Worm (Caenorhabditis elegans) whole organism, L2 larva: ENCODE results near the gene daf-9.

Source experiments
- aly-2 ChIP-seq: fragments of 150-350 bp; optimal IDR thresholded peaks from 2 replicates; lab custom pipeline; 2014; ENCODE audit warnings: missing biosample characterization, missing genetic modification characterization
- ama-1 ChIP-seq: fragments of 150-350 bp; optimal IDR thresholded peaks from 2 replicates; lab custom pipeline; 2018; ENCODE audit warnings: inconsistent platforms
- ceh-82 ChIP-seq: fragments of 150-350 bp; optimal IDR thresholded peaks from 2 replicates; lab custom pipeline; 2014; ENCODE audit warnings: missing biosample characterization, missing genetic modification characterization
- egl-27 ChIP-seq: sonication (generic microtip); optimal IDR thresholded peaks from 3 replicates; lab custom pipeline; 2017; ENCODE audit warnings: missing biosample characterization, missing genetic modification reagents, missing genetic modification characterization
- lin-13 ChIP-seq: fragments of 150-350 bp; optimal IDR thresholded peaks from 2 replicates; lab custom pipeline; 2014; ENCODE audit warnings: missing biosample characterization, missing genetic modification reagents, missing genetic modification characterization
- nhr-12 ChIP-seq: fragments of 150-350 bp; optimal IDR thresholded peaks from 2 replicates; lab custom pipeline; 2014; ENCODE audit warnings: missing biosample characterization, missing genetic modification characterization
- peb-1 ChIP-seq: fragments of 150-350 bp; optimal IDR thresholded peaks from 2 replicates; lab custom pipeline; 2014; ENCODE audit warnings: missing biosample characterization, missing genetic modification characterization
- skn-1 ChIP-seq: sonication (generic microtip); optimal IDR thresholded peaks from 2 replicates; lab custom pipeline; 2017; ENCODE audit warnings: missing biosample characterization, missing genetic modification characterization
- unc-62 ChIP-seq: fragments of 150-350 bp; optimal IDR thresholded peaks from 2 replicates; lab custom pipeline; 2014; ENCODE audit warnings: missing biosample characterization, missing genetic modification reagents, missing genetic modification characterization

DNA sequence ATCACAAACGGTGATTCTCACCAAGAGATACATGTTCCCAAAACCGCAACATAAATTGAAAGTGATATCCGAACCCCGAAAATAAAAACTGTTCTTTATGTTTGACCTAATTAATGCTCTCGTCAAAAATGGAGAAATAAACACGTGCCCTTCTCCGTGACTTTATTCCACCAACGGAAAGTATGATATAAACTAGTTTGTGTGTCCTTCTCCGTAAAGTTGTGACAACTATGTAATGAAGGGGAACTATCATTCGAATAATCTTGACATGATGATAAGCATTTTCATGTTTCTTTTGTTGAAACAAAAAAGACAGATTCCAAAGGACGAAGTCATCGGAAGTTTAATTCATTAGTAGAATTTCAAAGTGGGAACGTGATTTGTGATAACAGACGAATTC lies 4.8 kb downstream of the daf-9 start:
- TF ChIP-seq aly-2 (tag; lab: Kevin White, UChicago) (no peak), ama-1 (no peak), nhr-12 (no peak), lin-13 (GFP tag; lab: Kevin White, UChicago) (no peak), skn-1 (tag; lab: Kevin White, UChicago) (no peak), egl-27 (tag; lab: Kevin White, UChicago) (peak; percentile 18), unc-62 (GFP tag; lab: Kevin White, UChicago) (no peak), peb-1 (no peak), ceh-82 (tag; lab: Kevin White, UChicago) (no peak)
